Fruit fly (Drosophila melanogaster): Measurements from ENCODE around the gene Baldspot.

Baldspot gene

DNA sequence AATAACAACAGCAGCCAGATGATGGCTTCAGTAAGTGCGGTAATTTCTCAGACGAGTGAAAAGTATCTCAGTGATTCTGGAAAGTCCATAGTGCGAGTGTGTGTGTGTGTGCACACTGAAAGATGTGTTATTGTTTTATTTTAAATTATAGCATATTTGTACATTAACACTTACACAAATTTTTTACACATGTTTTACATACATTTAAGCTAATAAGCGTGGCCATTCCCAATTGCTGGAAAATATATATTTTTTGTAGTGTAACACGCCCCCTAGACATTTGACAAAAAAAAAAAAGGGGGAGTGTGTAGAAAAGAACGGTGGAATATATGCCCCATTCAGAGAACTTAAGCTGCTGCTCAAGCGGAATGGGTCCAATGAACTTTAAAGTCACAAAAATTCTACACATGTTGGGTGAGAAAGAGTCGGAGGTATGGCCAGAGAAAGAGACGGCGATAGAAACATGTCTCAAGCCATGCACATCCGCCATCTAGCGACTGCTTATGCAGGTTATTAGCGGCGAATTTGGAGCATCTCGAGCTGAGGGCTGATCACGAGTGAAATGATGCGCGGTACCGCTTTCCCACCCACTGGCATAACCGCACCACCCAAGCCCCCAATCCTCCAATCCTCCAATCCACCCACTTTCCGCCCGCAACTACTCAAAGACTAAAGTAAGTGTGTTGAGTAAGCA is 29.4 kb downstream of the Baldspot start:
- TF ChIP-seq usp (GFP tag; optimal IDR thresholded peaks at IDR 0.05) = no peak
- no peak for TF ChIP-seq pan (optimal IDR thresholded peaks at IDR 0.05)
- no peak for TF ChIP-seq psq (optimal IDR thresholded peaks at IDR 0.05)
- TF ChIP-seq EcR (GFP tag; optimal IDR thresholded peaks at IDR 0.05) = no peak
- no peak for TF ChIP-seq Dll (optimal IDR thresholded peaks at IDR 0.05)
- no peak for TF ChIP-seq CG8478 (optimal IDR thresholded peaks at IDR 0.05)

DNA sequence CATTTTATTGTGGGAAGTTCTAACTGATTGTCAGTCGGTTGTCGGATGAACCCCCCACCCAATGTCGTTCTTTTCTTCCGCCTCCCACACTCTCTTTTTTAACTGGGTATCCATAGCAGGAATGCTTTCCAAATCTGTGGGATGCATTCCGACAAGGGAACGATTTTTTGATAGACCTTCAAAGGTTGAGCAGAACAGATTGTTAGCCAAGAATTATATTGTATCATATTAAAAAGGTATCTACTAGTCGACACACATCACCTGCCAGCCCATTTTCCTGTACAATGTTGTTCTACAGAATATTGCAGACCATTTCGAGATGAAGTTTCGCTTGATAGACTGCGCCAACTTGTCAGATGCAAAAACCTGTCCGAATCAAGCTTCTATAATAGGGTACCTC is 31.6 kb downstream of the Baldspot start:
- TF ChIP-seq pan (optimal IDR thresholded peaks at IDR 0.05) (no peak), CG8478 (optimal IDR thresholded peaks at IDR 0.05) (no peak), usp (GFP tag; optimal IDR thresholded peaks at IDR 0.05) (no peak), Dll (optimal IDR thresholded peaks at IDR 0.05) (no peak), psq (optimal IDR thresholded peaks at IDR 0.05) (no peak), EcR (GFP tag; optimal IDR thresholded peaks at IDR 0.05) (no peak)

DNA sequence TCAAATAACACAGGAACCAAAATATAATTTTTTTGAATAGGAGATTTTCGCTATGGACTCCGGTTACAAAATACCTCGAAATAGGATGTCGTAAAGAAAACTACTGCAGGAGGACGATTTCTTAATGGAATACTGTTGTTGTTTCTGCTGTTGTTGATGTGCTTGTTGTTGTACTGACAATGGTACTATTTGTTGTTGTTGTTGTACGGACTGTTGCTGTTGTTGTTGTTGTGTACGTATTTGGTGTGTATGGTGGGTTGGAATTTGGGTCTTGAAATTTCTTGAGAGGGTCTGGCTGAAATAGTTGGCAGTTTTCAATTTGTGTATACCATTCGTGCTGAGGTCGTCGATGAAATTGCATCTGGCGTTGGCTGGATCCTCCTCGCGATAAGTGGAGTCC is 35.2 kb downstream of the Baldspot start:
- TF ChIP-seq CG8478 (optimal IDR thresholded peaks at IDR 0.05) (no peak), Dll (optimal IDR thresholded peaks at IDR 0.05) (no peak), EcR (GFP tag; optimal IDR thresholded peaks at IDR 0.05) (no peak), usp (GFP tag; optimal IDR thresholded peaks at IDR 0.05) (no peak), pan (optimal IDR thresholded peaks at IDR 0.05) (no peak), psq (optimal IDR thresholded peaks at IDR 0.05) (no peak)

DNA sequence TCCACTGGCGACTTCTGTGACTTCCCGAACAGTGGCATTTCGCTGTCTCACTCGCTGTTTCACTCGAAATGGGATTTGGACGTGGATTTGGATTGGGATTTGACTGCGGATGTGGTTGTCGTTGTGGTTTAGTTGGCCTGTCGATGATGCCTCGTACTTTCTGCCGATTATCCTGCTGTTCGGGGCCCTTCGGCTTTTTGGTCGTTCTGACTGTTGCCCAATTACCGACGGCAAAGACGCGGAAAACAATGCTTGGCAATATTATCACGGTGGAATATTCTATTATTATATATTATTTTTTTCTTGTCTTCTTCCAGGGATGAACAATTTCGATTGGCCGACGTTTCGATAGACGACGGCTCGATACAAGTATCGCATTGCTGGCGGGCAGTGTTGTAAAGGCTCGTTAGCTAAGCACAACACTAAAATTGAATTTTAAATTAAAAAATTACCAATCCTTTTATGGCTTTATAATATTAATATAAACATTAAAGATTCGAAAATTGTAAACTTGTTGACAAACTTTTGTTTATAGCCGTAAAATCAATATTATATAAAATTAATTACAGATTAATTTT is 46.2 kb downstream of the Baldspot start, which contains the start of gene Mo25:
Gene Mo25 (minus strand): TSS at position 341 of the 578 bp plus-strand sequence.
- TF ChIP-seq EcR (GFP tag; optimal IDR thresholded peaks at IDR 0.05) = no peak
- TF ChIP-seq usp (GFP tag; optimal IDR thresholded peaks at IDR 0.05) = no peak
- TF ChIP-seq CG8478 (optimal IDR thresholded peaks at IDR 0.05) = peak; percentile 18
- no peak for TF ChIP-seq Dll (optimal IDR thresholded peaks at IDR 0.05)
- no peak for TF ChIP-seq pan (optimal IDR thresholded peaks at IDR 0.05)
- TF ChIP-seq psq (optimal IDR thresholded peaks at IDR 0.05) = no peak

DNA sequence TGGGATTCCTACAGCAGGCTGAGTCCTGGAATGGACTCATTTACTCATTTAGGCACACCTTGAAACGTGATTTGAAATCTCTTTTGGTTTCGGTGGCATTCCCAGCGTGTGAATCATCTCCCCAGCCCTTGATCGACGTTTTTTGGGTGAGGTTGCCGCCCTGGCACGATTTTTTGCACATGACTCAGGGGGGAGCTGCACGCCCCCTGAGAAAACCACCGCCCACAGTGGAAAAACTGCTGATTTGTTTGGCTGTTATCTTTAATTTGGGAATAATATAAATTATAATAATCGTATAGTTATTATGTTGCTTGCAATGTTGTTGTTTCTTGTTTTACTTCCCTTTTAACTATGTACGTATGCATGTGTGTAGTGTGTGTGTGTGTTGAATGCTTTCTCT is 48.4 kb downstream of the Baldspot start:
- TF ChIP-seq CG8478 (optimal IDR thresholded peaks at IDR 0.05) (no peak), pan (optimal IDR thresholded peaks at IDR 0.05) (no peak), Dll (optimal IDR thresholded peaks at IDR 0.05) (no peak), EcR (GFP tag; optimal IDR thresholded peaks at IDR 0.05) (no peak), psq (optimal IDR thresholded peaks at IDR 0.05) (no peak), usp (GFP tag; optimal IDR thresholded peaks at IDR 0.05) (no peak)

DNA sequence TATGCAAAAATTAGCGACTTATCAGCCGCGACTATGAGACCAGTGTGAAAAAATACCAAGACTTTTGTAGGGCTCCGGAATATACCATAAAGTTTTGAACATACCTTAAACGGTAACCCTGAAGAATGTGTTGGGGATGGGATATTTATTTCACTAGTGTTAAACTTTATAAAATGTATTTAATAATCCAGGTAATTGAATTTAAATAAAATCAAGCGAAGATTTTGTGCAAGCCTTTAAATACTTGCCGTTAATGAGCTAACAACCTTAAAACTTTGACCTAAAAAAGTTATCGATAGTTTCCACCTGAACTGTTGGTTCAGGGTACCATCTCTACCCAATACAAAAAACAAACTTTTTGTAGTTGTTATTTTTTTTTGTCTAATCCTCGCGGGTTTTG is 49.3 kb downstream of the Baldspot start, which contains the start of gene CG4101:
Gene CG4101 (plus strand): TSS at position 335 of the 400 bp plus-strand sequence.
- TF ChIP-seq pan (optimal IDR thresholded peaks at IDR 0.05) (no peak), psq (optimal IDR thresholded peaks at IDR 0.05) (no peak), CG8478 (optimal IDR thresholded peaks at IDR 0.05) (no peak), Dll (optimal IDR thresholded peaks at IDR 0.05) (no peak), usp (GFP tag; optimal IDR thresholded peaks at IDR 0.05) (no peak), EcR (GFP tag; optimal IDR thresholded peaks at IDR 0.05) (no peak)

DNA sequence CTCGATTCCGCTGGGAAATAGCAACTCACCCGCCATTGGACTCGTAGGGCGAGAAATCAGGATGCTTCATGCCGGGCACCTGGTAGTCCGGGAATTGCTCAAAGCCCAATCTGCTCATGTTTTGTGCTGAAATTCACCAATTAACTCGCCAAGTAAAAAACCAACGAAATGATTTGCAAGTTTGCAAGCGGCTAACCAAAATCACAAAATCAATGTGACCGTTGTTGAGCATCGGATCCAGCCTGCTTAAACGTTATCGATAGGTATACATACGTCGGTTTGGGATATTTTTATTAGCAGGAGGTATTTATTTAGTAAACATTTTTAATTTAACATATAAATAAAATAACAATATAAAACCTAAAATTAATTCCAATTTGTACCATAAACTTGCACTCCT is 51.2 kb downstream of the Baldspot start, which contains the start of gene Prosbeta6:
Gene Prosbeta6 (minus strand): TSS at position 218 of the 400 bp plus-strand sequence.
- no peak for TF ChIP-seq EcR (GFP tag; optimal IDR thresholded peaks at IDR 0.05)
- TF ChIP-seq psq (optimal IDR thresholded peaks at IDR 0.05) = no peak
- no peak for TF ChIP-seq pan (optimal IDR thresholded peaks at IDR 0.05)
- TF ChIP-seq usp (GFP tag; optimal IDR thresholded peaks at IDR 0.05) = no peak
- no peak for TF ChIP-seq Dll (optimal IDR thresholded peaks at IDR 0.05)
- TF ChIP-seq CG8478 (optimal IDR thresholded peaks at IDR 0.05) = no peak

DNA sequence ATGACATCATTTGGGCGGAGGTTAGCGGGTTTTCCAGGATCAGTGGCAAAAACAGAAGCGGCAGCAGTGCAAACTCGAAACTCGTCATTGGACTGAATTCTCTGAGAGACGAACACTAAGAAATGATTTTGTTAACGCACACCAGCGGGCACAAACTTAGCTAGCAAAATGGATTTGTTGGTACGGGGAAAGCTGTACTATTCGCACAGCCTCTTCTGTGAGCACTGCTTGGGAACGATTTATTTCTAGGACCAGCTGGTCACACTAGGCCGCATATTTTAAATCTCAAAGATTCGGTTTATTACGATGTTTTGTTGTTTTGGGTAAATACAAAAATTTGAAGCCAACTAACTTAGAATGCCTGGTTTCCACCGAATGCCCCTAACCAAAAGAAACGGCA is 52.3 kb downstream of the Baldspot start, which contains the start of gene CG4098:
Gene CG4098 (minus strand): TSS at position 228 of the 400 bp plus-strand sequence.
- no peak for TF ChIP-seq Dll (optimal IDR thresholded peaks at IDR 0.05)
- no peak for TF ChIP-seq CG8478 (optimal IDR thresholded peaks at IDR 0.05)
- no peak for TF ChIP-seq psq (optimal IDR thresholded peaks at IDR 0.05)

DNA sequence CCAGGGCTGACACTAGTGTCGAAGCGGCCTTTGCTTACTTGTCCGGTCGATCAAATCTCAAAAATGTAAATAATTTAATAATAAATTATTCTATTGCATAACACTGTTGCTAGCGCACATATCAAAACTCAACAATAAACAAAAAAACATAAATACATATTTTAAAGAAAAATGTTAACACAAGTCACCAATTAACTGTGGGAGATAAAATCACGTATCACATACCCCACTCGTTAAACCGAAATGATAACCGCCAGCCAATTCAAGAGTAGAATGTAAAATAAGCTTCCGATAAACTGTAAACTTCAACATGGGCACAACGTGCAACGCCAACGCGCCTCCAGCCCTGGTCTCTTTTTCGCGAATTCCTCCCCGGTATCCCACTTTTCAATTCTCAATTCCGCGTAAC is 58.7 kb downstream of the Baldspot start, which contains the start of gene Arts:
Gene Arts (plus strand): TSS at position 116 of the 409 bp plus-strand sequence.
- TF ChIP-seq CG8478 (optimal IDR thresholded peaks at IDR 0.05) (no peak), pan (optimal IDR thresholded peaks at IDR 0.05) (no peak), Dll (optimal IDR thresholded peaks at IDR 0.05) (no peak), psq (optimal IDR thresholded peaks at IDR 0.05) (no peak), EcR (GFP tag; optimal IDR thresholded peaks at IDR 0.05) (no peak), usp (GFP tag; optimal IDR thresholded peaks at IDR 0.05) (no peak)
